Worm (Caenorhabditis elegans) whole organism, L4 larva: ENCODE data around the gene arl-3.

Experiments used
- Y105C5A.15 ChIP-seq: fragments of 200-800 bp; sonication (Bioruptor generic); IDR thresholded peaks from 2 replicates; pipeline ENCODE4 v1.3.6; 2022; ENCODE audit warnings: missing genetic modification characterization, missing compliant biosample characterization
- aly-2 ChIP-seq: sonication (generic microtip); optimal IDR thresholded peaks from 2 replicates; lab custom pipeline; 2018; ENCODE audit warnings: missing biosample characterization, missing genetic modification characterization
- ces-1 ChIP-seq: fragments of 150-350 bp; sonication (generic microtip); optimal IDR thresholded peaks from 4 replicates; lab custom pipeline; 2014; ENCODE audit warnings: missing biosample characterization, missing genetic modification reagents, missing genetic modification characterization
- daf-16 ChIP-seq, 3 experiments: sonication (generic microtip); optimal IDR thresholded peaks; 2 replicates each; lab custom pipeline; 2016 to 2017; ENCODE audit warnings: missing genetic modification characterization in 3 of 3, missing genetic modification reagents in 3 of 3, mild to moderate bottlenecking in 2 of 3, missing compliant biosample characterization in 2 of 3, missing biosample characterization in 1 of 3, moderate library complexity in 1 of 3
- lsy-2 ChIP-seq, 2 experiments: fragments of 150-350 bp in 1 of 2; sonication (generic microtip) in 1 of 2; optimal IDR thresholded peaks; 2 replicates each; lab custom pipeline; 2014 to 2017; ENCODE audit warnings: missing biosample characterization in 2 of 2, missing genetic modification characterization in 2 of 2
- mep-1 ChIP-seq: fragments of 150-350 bp; sonication (generic microtip); optimal IDR thresholded peaks from 3 replicates; lab custom pipeline; 2014; ENCODE audit warnings: missing biosample characterization, missing genetic modification characterization
- nhr-6 ChIP-seq: fragments of 150-350 bp; optimal IDR thresholded peaks from 2 replicates; lab custom pipeline; 2014; ENCODE audit warnings: missing biosample characterization, missing genetic modification characterization
- nhr-76 ChIP-seq: fragments of 150-350 bp; optimal IDR thresholded peaks from 2 replicates; lab custom pipeline; 2014; ENCODE audit warnings: missing biosample characterization, missing genetic modification characterization
- nhr-77 ChIP-seq: fragments of 150-350 bp; optimal IDR thresholded peaks from 2 replicates; lab custom pipeline; 2014; ENCODE audit warnings: missing biosample characterization, missing genetic modification characterization
- php-3 ChIP-seq: fragments of 200-800 bp; sonication (Bioruptor generic); IDR thresholded peaks from 2 replicates; pipeline ENCODE4 v1.3.6; 2022; ENCODE audit warnings: missing genetic modification reagents, missing genetic modification characterization, missing compliant biosample characterization
- pqm-1 ChIP-seq: sonication (generic microtip); optimal IDR thresholded peaks from 2 replicates; lab custom pipeline; 2017; ENCODE audit warnings: missing biosample characterization, missing genetic modification characterization
- skn-1 ChIP-seq: fragments of 150-350 bp; optimal IDR thresholded peaks from 2 replicates; lab custom pipeline; 2014; ENCODE audit warnings: missing biosample characterization, missing genetic modification characterization
- unc-62 ChIP-seq, 3 experiments: fragments of 150-350 bp in 1 of 3; sonication (generic microtip); optimal IDR thresholded peaks in 2 of 3; peaks in 1 of 3; 1 replicate in 1 of 3; 2 replicates in 2 of 3; lab custom pipeline; 2014 to 2017; ENCODE audit warnings: missing biosample characterization in 3 of 3, missing genetic modification characterization in 3 of 3, missing genetic modification reagents in 3 of 3, missing genotype in 1 of 3

DNA sequence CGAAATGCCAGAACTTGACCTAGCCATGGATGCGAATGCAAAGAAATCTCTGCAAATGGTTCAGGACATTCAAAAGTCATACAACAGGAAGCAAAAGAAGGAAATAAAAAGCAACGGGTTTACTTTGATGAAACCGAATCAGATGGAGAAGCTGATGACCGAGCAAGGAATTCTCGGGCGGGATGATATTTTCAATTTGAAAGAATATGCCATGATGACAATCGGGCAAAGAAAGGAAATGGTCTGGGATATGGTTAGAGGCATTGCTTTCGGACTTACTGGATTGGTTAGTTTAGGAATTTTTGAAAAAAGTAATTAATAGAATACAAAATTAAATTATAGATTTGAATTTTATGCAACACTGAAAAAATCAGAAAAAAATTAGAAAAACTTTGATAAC lies 14.5 kb downstream of the arl-3 start:
- TF ChIP-seq lsy-2 (tag; optimal IDR thresholded peaks at IDR 0.05; lab: Kevin White, UChicago) (no peak), aly-2 (tag; lab: Kevin White, UChicago) (no peak), mep-1 (tag; lab: Kevin White, UChicago) (no peak), nhr-6 (tag; lab: Kevin White, UChicago) (no peak), unc-62 (GFP tag; optimal IDR thresholded peaks at IDR 0.05 in 1 of 2; lab: Kevin White, UChicago) (no peak), unc-62 (tag; optimal IDR thresholded peaks at IDR 0.05; lab: Kevin White, UChicago) (no peak), skn-1 (tag; lab: Kevin White, UChicago) (no peak), ces-1 (GFP tag; lab: Kevin White, UChicago) (no peak), nhr-77 (tag; lab: Kevin White, UChicago) (no peak), php-3 (no peak), daf-16 (GFP tag; optimal IDR thresholded peaks at IDR 0.05; lab: Kevin White, UChicago) (no peak), daf-16 (tag; optimal IDR thresholded peaks at IDR 0.05; lab: Kevin White, UChicago) (no peak), Y105C5A.15 (GFP tag; lab: Robert Waterston, UW) (no peak), pqm-1 (tag; lab: Kevin White, UChicago) (no peak), nhr-76 (tag; lab: Kevin White, UChicago) (no peak)
